Fruit fly (Drosophila melanogaster): Measurements from ENCODE around the gene mrn.

The mrn gene

DNA sequence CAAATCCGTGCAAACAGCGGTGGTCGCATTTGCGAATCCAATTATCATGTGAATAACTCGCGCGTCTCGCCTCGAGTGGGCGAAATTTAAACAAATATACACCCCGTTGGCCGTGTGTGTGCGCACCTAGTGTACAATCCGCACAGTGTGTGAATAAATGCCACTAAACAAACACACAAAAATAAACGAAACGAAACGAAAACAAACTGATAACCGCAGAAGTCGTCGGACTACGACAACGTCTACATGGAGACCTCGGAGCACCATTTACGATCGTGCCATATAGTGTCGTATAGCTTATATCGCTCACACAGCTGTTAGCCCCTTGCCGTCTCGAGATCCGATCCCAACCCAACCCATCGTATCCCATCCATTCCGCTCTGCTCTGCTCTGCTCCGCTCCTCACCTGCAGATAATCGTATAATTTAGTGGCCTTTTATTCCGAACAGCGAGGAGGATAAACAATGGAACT is 13.8 kb downstream of the mrn start (continued):
- TF ChIP-seq CG34422 (GFP tag; IDR thresholded peaks at IDR 0.05) = peak; percentile 59; the same call in 1 of the 3 replicates
- peak; percentile 74 for TF ChIP-seq CG15011 (GFP tag; optimal IDR thresholded peaks at IDR 0.05)
- TF ChIP-seq CG18262 (tag; optimal IDR thresholded peaks at IDR 0.05) = peak; percentile 48
- TF ChIP-seq CG3847 (GFP tag; IDR thresholded peaks at IDR 0.05) = peak; percentile 47
- no peak for TF ChIP-seq hb (GFP tag; IDR thresholded peaks at IDR 0.05; ENCODE audit: partially characterized antibody)
- peak; percentile 21 for TF ChIP-seq CG17829 (tag; optimal IDR thresholded peaks at IDR 0.05)
- TF ChIP-seq salm (tag; optimal IDR thresholded peaks at IDR 0.05) = peak; percentile 53
- TF ChIP-seq Dll (GFP tag; IDR thresholded peaks at IDR 0.05; ENCODE audit: partially characterized antibody) = no peak
- TF ChIP-seq abd-A (tag; optimal IDR thresholded peaks at IDR 0.05) = no peak
- 0 out of 2 replicates have a peak, but pooled peaks have one; percentile 22 for TF ChIP-seq CG10321 (GFP tag; IDR thresholded peaks at IDR 0.05)
- no peak for TF ChIP-seq mam (GFP tag; optimal IDR thresholded peaks at IDR 0.05)
- no peak for TF ChIP-seq CG11560 (tag; IDR thresholded peaks at IDR 0.05)
- TF ChIP-seq Asciz (GFP tag; optimal IDR thresholded peaks at IDR 0.05) = peak; percentile 84
- TF ChIP-seq gce (GFP tag; IDR thresholded peaks at IDR 0.05) = no peak
- peak; percentile 55 for TF ChIP-seq ac (GFP tag; optimal IDR thresholded peaks at IDR 0.05)
- TF ChIP-seq cg (GFP tag; optimal IDR thresholded peaks at IDR 0.05) = peak; percentile 74
- no peak for TF ChIP-seq CG2116 (GFP tag; optimal IDR thresholded peaks at IDR 0.05)
- TF ChIP-seq lilli (GFP tag; optimal IDR thresholded peaks at IDR 0.05) = no peak
- no peak for TF ChIP-seq dati (GFP tag; IDR thresholded peaks at IDR 0.05)
- TF ChIP-seq her (GFP tag; optimal IDR thresholded peaks at IDR 0.05) = peak; percentile 61
- no peak for TF ChIP-seq Neu2 (GFP tag; optimal IDR thresholded peaks at IDR 0.05; ENCODE audit: borderline replicate concordance)
- TF ChIP-seq CG18011 (GFP tag; optimal IDR thresholded peaks at IDR 0.05) = peak; percentile 48
- peak; percentile 88 for TF ChIP-seq CG7987 (GFP tag; optimal IDR thresholded peaks at IDR 0.05)
- peak; percentile 29 for TF ChIP-seq Ets65A (GFP tag)
- TF ChIP-seq Sox102F (GFP tag; optimal IDR thresholded peaks at IDR 0.05) = no peak
- no peak for TF ChIP-seq Optix (GFP tag; IDR thresholded peaks at IDR 0.05)
- TF ChIP-seq CG4730 (GFP tag; IDR thresholded peaks at IDR 0.05) = no peak
- TF ChIP-seq E2f1 (GFP tag; IDR thresholded peaks at IDR 0.05) = peak; percentile 57; the same call in 1 of the 2 replicates
- no peak for TF ChIP-seq CG12104 (GFP tag; optimal IDR thresholded peaks at IDR 0.05)
- no peak for TF ChIP-seq CG17385 (GFP tag; optimal IDR thresholded peaks at IDR 0.05)
- peak; percentile 70 for TF ChIP-seq CG7745 (tag; optimal IDR thresholded peaks at IDR 0.05)
- no peak; the same call in 1 of the 2 replicates for TF ChIP-seq CG4360 (GFP tag; IDR thresholded peaks at IDR 0.05)
- TF ChIP-seq wdn (GFP tag; IDR thresholded peaks at IDR 0.05) = peak; percentile 15
- peak; percentile 96 for TF ChIP-seq Med (GFP tag)
- TF ChIP-seq Dad (GFP tag; optimal IDR thresholded peaks at IDR 0.05) = peak; percentile 22
- no peak for TF ChIP-seq sisA (GFP tag; IDR thresholded peaks at IDR 0.05)
- TF ChIP-seq Adf1 (GFP tag; IDR thresholded peaks at IDR 0.05) = peak; percentile 31; the same call in 1 of the 2 replicates
- peak; percentile 67 for TF ChIP-seq onecut (GFP tag; IDR thresholded peaks at IDR 0.05)
- TF ChIP-seq Fer1 (GFP tag; optimal IDR thresholded peaks at IDR 0.05) = peak; percentile 90
- TF ChIP-seq croc (GFP tag; conservative IDR thresholded peaks at IDR 0.05) = no peak
- peak in 1 of 2 experiments; percentile 36 for TF ChIP-seq tll (GFP tag; optimal IDR thresholded peaks at IDR 0.05)
- TF ChIP-seq CG2889 (GFP tag; IDR thresholded peaks at IDR 0.05) = no peak
- TF ChIP-seq aop (GFP tag; IDR thresholded peaks at IDR 0.05) = no peak
- no peak for TF ChIP-seq gt (GFP tag; IDR thresholded peaks at IDR 0.05)
- TF ChIP-seq slbo (GFP tag; IDR thresholded peaks at IDR 0.05) = 0 out of 2 replicates have a peak, but pooled peaks have one; percentile 14
- peak; percentile 35 for TF ChIP-seq pho (GFP tag; optimal IDR thresholded peaks at IDR 0.05)
- no peak for TF ChIP-seq ap (GFP tag; IDR thresholded peaks at IDR 0.05)
- peak; percentile 89 for TF ChIP-seq lab (GFP tag; optimal IDR thresholded peaks at IDR 0.05)
- no peak for TF ChIP-seq lov (optimal IDR thresholded peaks at IDR 0.05)
- no peak for TF ChIP-seq lov (GFP tag; IDR thresholded peaks at IDR 0.05)
- TF ChIP-seq CG32767 (GFP tag; IDR thresholded peaks at IDR 0.05) = no peak; the same call in 1 of the 2 replicates

All from whole organism, embryonic.